Fruit fly (Drosophila melanogaster): ENCODE data around the gene CG10654.
A peak's percentile ranks its signal among the peaks of the same experiment; 100 is the strongest.

CG10654 gene

dm6 chr3L:12537123-12537522, 29.5 kb upstream of the CG10654 start, which contains the start of gene CG4069:
Gene CG4069, minus strand, starts transcription at chr3L:12537315.
- TF ChIP-seq psq (GFP tag; optimal IDR thresholded peaks at IDR 0.05) (no peak), Myc (optimal IDR thresholded peaks at IDR 0.05) (peak; percentile 31)

DNA sequence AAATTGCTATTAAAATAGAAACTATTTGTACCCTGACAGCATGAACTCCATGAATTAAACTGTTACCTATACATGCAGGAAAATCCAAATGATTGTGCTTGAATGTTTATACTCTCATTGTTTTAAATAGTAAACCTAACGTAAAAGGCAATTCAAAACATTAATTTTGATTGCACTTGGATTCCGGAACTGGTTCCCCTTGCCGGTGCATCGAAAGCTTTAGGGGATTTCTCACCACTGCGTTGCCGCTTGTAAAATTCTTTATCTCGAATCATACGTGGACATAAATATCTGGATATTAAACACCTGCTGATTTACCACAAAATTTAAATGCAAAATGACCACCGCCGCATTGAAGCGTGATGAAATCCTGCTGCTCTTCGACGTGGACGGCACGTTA, 26.7 kb upstream of the CG10654 start, which contains the start of gene Pmm2:
TSS of gene Pmm2 (plus strand) at position 273 of the 400 bp plus-strand sequence.
- TF ChIP-seq CG32264 (GFP tag; optimal IDR thresholded peaks at IDR 0.05) (no peak), Hnf4 (GFP tag; optimal IDR thresholded peaks at IDR 0.05) (no peak), Abd-B (GFP tag; optimal IDR thresholded peaks at IDR 0.05) (no peak), Hr78 (GFP tag; optimal IDR thresholded peaks at IDR 0.05) (no peak), Rel (GFP tag; optimal IDR thresholded peaks at IDR 0.05) (no peak), Rel (tag; optimal IDR thresholded peaks at IDR 0.05) (peak; percentile 2), CG9705 (GFP tag; optimal IDR thresholded peaks at IDR 0.05) (no peak), rgr (GFP tag; optimal IDR thresholded peaks at IDR 0.05) (no peak)

DNA sequence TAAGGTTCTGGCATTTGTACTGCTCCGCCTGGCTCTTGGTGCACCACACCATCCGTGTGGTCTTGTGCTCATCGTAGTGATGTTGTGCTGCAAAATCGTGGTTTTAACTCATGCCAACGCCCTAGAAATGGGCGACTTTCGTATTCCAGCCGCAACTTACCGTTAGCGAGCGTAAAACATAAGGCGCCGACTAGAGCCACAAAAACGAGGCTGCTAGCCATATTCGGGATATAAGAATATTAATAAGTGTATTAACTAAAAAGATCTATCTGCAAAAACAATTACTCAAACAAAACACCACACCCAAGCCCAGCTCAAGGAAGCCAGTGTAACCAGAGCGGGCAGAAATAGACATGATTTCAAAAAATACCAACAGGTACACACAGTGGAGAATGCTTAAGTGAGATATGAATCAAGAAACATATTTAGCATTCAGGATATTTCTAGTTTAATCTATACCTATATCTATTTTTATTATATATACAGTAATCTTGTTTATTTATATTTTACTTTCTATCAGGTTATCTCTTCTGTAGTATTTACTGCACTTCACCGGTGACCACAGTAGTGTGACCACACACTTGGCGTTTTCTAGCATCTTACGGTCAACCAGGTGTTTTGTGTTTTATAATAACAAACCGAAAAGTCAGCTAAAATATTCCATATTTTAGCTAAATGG, 25.9 kb upstream of the CG10654 start, which contains the start of the genes Tsf2 and CG34242:
TSS of gene Tsf2 (minus strand) at position 333 of the 679 bp plus-strand sequence.
TSS of gene CG34242 (plus strand) at position 605 of the 679 bp plus-strand sequence.
- TF ChIP-seq Jra (GFP tag; optimal IDR thresholded peaks at IDR 0.05) = no peak
- TF ChIP-seq Abd-B (GFP tag; optimal IDR thresholded peaks at IDR 0.05) = no peak
- no peak for TF ChIP-seq OdsH (GFP tag; optimal IDR thresholded peaks at IDR 0.05)
- no peak for TF ChIP-seq dl (GFP tag; optimal IDR thresholded peaks at IDR 0.05; ENCODE audit: insufficient read depth in 1 of 2, partially characterized antibody in 2 of 2)
- TF ChIP-seq rgr (GFP tag; optimal IDR thresholded peaks at IDR 0.05) = peak; percentile 23
- TF ChIP-seq br (GFP tag; optimal IDR thresholded peaks at IDR 0.05) = no peak
- TF ChIP-seq HLH106 (tag; optimal IDR thresholded peaks at IDR 0.05) = peak; percentile 94
- no peak for TF ChIP-seq N (GFP tag; optimal IDR thresholded peaks at IDR 0.05)
- TF ChIP-seq fru (GFP tag; optimal IDR thresholded peaks at IDR 0.05) = peak; percentile 63
- peak; percentile 81 for TF ChIP-seq dmrt93B (GFP tag; optimal IDR thresholded peaks at IDR 0.05)
- no peak for TF ChIP-seq GATAd (GFP tag; optimal IDR thresholded peaks at IDR 0.05)
- no peak for TF ChIP-seq tai (GFP tag; optimal IDR thresholded peaks at IDR 0.05)
- TF ChIP-seq Myc (optimal IDR thresholded peaks at IDR 0.05) = peak; percentile 39
- no peak for TF ChIP-seq ey (GFP tag; optimal IDR thresholded peaks at IDR 0.05)
- peak; percentile 16 for TF ChIP-seq sv (GFP tag; optimal IDR thresholded peaks at IDR 0.05)
- no peak for TF ChIP-seq CrebA (GFP tag; optimal IDR thresholded peaks at IDR 0.05; ENCODE audit: borderline replicate concordance)
- TF ChIP-seq Hr83 (GFP tag; optimal IDR thresholded peaks at IDR 0.05; ENCODE audit: poor library complexity, severe bottlenecking) = no peak
- no peak for TF ChIP-seq lola (GFP tag; optimal IDR thresholded peaks at IDR 0.05)
- TF ChIP-seq Dif (GFP tag; optimal IDR thresholded peaks at IDR 0.05; ENCODE audit: partially characterized antibody) = no peak
- no peak for TF ChIP-seq h (GFP tag; optimal IDR thresholded peaks at IDR 0.05)
- peak; percentile 56 for TF ChIP-seq sage (GFP tag; optimal IDR thresholded peaks at IDR 0.05)
- TF ChIP-seq brk (GFP tag; optimal IDR thresholded peaks at IDR 0.05) = no peak
- TF ChIP-seq Hnf4 (GFP tag; optimal IDR thresholded peaks at IDR 0.05) = no peak
- TF ChIP-seq pan (optimal IDR thresholded peaks at IDR 0.05) = no peak
- no peak for TF ChIP-seq Dfd (GFP tag; optimal IDR thresholded peaks at IDR 0.05)
- no peak for TF ChIP-seq dsf (GFP tag; optimal IDR thresholded peaks at IDR 0.05; ENCODE audit: borderline replicate concordance)
- no peak for TF ChIP-seq usp (GFP tag; optimal IDR thresholded peaks at IDR 0.05)
- TF ChIP-seq Vsx2 (GFP tag; optimal IDR thresholded peaks at IDR 0.05; ENCODE audit: partially characterized antibody) = no peak
- peak in 1 of 2 experiments; percentile 75 for TF ChIP-seq foxo (GFP tag; optimal IDR thresholded peaks at IDR 0.05)
- peak; percentile 46 for TF ChIP-seq woc (GFP tag; optimal IDR thresholded peaks at IDR 0.05)
- TF ChIP-seq psq (GFP tag; optimal IDR thresholded peaks at IDR 0.05) = no peak
- no peak for TF ChIP-seq CG32264 (GFP tag; optimal IDR thresholded peaks at IDR 0.05)
- TF ChIP-seq Sp1 (GFP tag; optimal IDR thresholded peaks at IDR 0.05) = peak; percentile 4
- TF ChIP-seq Rel (GFP tag; optimal IDR thresholded peaks at IDR 0.05) = no peak
- TF ChIP-seq Rel (tag; optimal IDR thresholded peaks at IDR 0.05) = peak; percentile 80
- TF ChIP-seq jim (GFP tag; optimal IDR thresholded peaks at IDR 0.05) = no peak
- peak; percentile 28 for TF ChIP-seq CG9705 (GFP tag; optimal IDR thresholded peaks at IDR 0.05)

Measured in whole organism, wandering third instar larva.